Worm (Caenorhabditis elegans): ENCODE results near the gene leo-1.

leo-1 gene

DNA sequence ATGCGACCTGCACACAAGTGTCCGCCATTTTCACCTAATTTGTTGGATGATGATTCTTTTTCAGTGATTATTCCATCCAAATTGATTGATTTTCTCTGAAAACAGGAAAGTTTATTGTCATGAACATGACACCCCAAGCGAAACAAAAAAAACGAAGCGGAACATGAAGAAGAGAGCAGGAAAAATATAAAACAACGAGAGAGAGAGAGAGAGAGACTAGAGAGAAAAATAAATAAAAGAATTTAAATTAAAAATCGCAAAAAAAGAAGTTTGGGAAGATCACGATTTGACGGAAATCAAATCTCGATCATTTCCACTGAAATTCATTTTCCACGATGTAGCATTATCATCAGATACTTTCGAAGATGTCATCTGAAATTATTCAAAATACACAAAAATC lies 30.6 kb upstream of the leo-1 start, which contains the start of gene klp-12:
Gene klp-12, minus strand, starts transcription at position 101 of the 400 bp plus-strand sequence.
- no peak for TF ChIP-seq F57C9.4 (tag; optimal IDR thresholded peaks at IDR 0.05)
- TF ChIP-seq mes-4 (tag; optimal IDR thresholded peaks at IDR 0.05) = no peak
- no peak for TF ChIP-seq ztf-6 (GFP tag; IDR thresholded peaks at IDR 0.05)

DNA sequence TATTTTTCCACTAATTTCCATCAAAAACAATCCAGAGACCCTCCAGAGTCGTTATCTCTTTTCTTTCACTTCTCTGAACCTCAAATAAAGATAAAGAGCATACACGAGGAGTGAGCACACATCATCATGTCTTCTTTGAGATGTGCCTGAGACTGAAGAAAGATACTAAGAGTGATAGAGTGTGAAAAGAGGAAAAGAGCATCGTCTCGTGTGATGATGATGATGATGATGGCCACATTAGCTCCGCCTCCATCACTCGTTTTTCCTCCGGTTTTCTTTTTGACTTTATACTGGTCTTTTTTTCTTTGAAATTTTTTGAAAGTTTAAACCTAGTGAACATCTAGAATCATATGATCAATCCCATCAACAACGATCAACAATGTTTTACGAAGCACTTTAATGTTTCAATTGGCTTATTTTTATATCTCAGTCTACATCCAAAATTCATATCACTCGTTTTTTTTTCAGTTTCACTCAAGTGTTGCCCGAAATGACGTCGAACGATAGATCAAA lies 24.8 kb upstream of the leo-1 start, which contains the start of gene T01G1.2:
Gene T01G1.2, plus strand, starts transcription at position 463 of the 513 bp plus-strand sequence.
- TF ChIP-seq K12H6.12 (tag; optimal IDR thresholded peaks at IDR 0.05) (no peak), let-607 (tag; optimal IDR thresholded peaks at IDR 0.05) (no peak), madf-8 (GFP tag; conservative IDR thresholded peaks at IDR 0.05) (no peak), mes-4 (tag; optimal IDR thresholded peaks at IDR 0.05) (no peak), unc-130 (GFP tag; optimal IDR thresholded peaks at IDR 0.05) (no peak), tbx-9 (tag; optimal IDR thresholded peaks at IDR 0.05; ENCODE audit: borderline replicate concordance) (no peak), nhr-179 (tag; optimal IDR thresholded peaks at IDR 0.05) (no peak), C17E4.6 (GFP tag; IDR thresholded peaks at IDR 0.05) (no peak), madf-10 (tag; optimal IDR thresholded peaks at IDR 0.05) (no peak), lin-40 (tag; optimal IDR thresholded peaks at IDR 0.05) (no peak), attf-5 (GFP tag; optimal IDR thresholded peaks at IDR 0.05) (no peak), lag-1 (GFP tag; IDR thresholded peaks at IDR 0.05) (no peak), ztf-22 (GFP tag; optimal IDR thresholded peaks at IDR 0.05) (no peak), ztf-26 (tag; optimal IDR thresholded peaks at IDR 0.05) (no peak), ceh-100 (GFP tag; IDR thresholded peaks at IDR 0.05) (no peak), F55B11.4 (tag; optimal IDR thresholded peaks at IDR 0.05; ENCODE audit: borderline replicate concordance, insufficient read depth) (no peak), akir-1 (GFP tag; optimal IDR thresholded peaks at IDR 0.05) (no peak), ets-4 (GFP tag; optimal IDR thresholded peaks at IDR 0.05) (no peak)

- TF ChIP-seq nhr-120 (GFP tag; IDR thresholded peaks at IDR 0.05) = no peak
- no peak for TF ChIP-seq let-526 (GFP tag; IDR thresholded peaks at IDR 0.05)
- no peak for TF ChIP-seq ceh-27 (GFP tag; optimal IDR thresholded peaks at IDR 0.05)
- no peak for TF ChIP-seq B0336.3 (GFP tag; IDR thresholded peaks at IDR 0.05)
- TF ChIP-seq B0261.1 (tag; optimal IDR thresholded peaks at IDR 0.05) = no peak
- TF ChIP-seq aptf-2 (GFP tag; conservative IDR thresholded peaks at IDR 0.05) = no peak
- TF ChIP-seq B0019.2 (GFP tag; conservative IDR thresholded peaks at IDR 0.05) = no peak
- TF ChIP-seq attf-5 (GFP tag; optimal IDR thresholded peaks at IDR 0.05) = no peak
- no peak for TF ChIP-seq him-1 (tag; optimal IDR thresholded peaks at IDR 0.05)
- no peak for TF ChIP-seq unc-130 (GFP tag; optimal IDR thresholded peaks at IDR 0.05)
- no peak for TF ChIP-seq nfya-1 (tag; optimal IDR thresholded peaks at IDR 0.05; ENCODE audit: borderline replicate concordance, insufficient read depth)
- no peak for TF ChIP-seq ama-1 (optimal IDR thresholded peaks at IDR 0.05)
- no peak for TF ChIP-seq ama-1 (GFP tag; optimal IDR thresholded peaks at IDR 0.05)
- TF ChIP-seq tbp1 (GFP tag; optimal IDR thresholded peaks at IDR 0.05) = no peak
- no peak for TF ChIP-seq zim-3 (tag; optimal IDR thresholded peaks at IDR 0.05)
Measured at ce11 chrIV:11352768-11353167, 23.6 kb upstream of the leo-1 start.

ce11 chrIV:11351563-11351962 lies 22.4 kb upstream of the leo-1 start:
- TF ChIP-seq chd-7 (tag; optimal IDR thresholded peaks at IDR 0.05) = no peak
- no peak for TF ChIP-seq lag-1 (GFP tag; IDR thresholded peaks at IDR 0.05)
- TF ChIP-seq rcor-1 (GFP tag; IDR thresholded peaks at IDR 0.05) = no peak
- TF ChIP-seq xnd-1 (tag; optimal IDR thresholded peaks at IDR 0.05) = no peak
- no peak for TF ChIP-seq attf-5 (GFP tag; optimal IDR thresholded peaks at IDR 0.05)
- no peak for TF ChIP-seq ceh-27 (GFP tag; optimal IDR thresholded peaks at IDR 0.05)
- no peak for TF ChIP-seq ceh-91 (GFP tag; IDR thresholded peaks at IDR 0.05)
- TF ChIP-seq zim-3 (tag; optimal IDR thresholded peaks at IDR 0.05) = no peak
- no peak for TF ChIP-seq ztf-25 (GFP tag; IDR thresholded peaks at IDR 0.05)
- TF ChIP-seq D2030.7 (GFP tag; IDR thresholded peaks at IDR 0.05) = no peak
- no peak for TF ChIP-seq egl-44 (GFP tag; IDR thresholded peaks at IDR 0.05)
- TF ChIP-seq attf-3 (GFP tag; conservative IDR thresholded peaks at IDR 0.05) = no peak
- no peak for TF ChIP-seq ccch-3 (GFP tag; optimal IDR thresholded peaks at IDR 0.05)
- no peak for TF ChIP-seq ZK185.1 (tag; optimal IDR thresholded peaks at IDR 0.05; ENCODE audit: poor library complexity, severe bottlenecking)
- no peak for TF ChIP-seq snpc-3.4 (tag; optimal IDR thresholded peaks at IDR 0.05)
- no peak for TF ChIP-seq madf-6 (GFP tag; IDR thresholded peaks at IDR 0.05)

All from whole organism, young adult.